Worm (Caenorhabditis elegans): ENCODE data around the gene F54E4.3.

Gene F54E4.3

ce11 chrX:14636712-14637111 lies 491 bp upstream of the F54E4.3 start:
- no peak for TF ChIP-seq unc-62 (GFP tag; optimal IDR thresholded peaks at IDR 0.05)

ce11 chrX:14633679-14634078 lies 2.5 kb downstream of the F54E4.3 start:
- no peak for TF ChIP-seq unc-62 (GFP tag; optimal IDR thresholded peaks at IDR 0.05)

ce11 chrX:14628816-14629215 lies 7.4 kb downstream of the F54E4.3 start, which contains the start of gene F54E4.2:
Gene F54E4.2 (minus strand): TSS chrX:14628916.
- TF ChIP-seq unc-62 (GFP tag; optimal IDR thresholded peaks at IDR 0.05) = no peak

ce11 chrX:14621207-14621606 lies 15.0 kb downstream of the F54E4.3 start:
- TF ChIP-seq unc-62 (GFP tag; optimal IDR thresholded peaks at IDR 0.05) = no peak

ce11 chrX:14611074-14611473 lies 25.1 kb downstream of the F54E4.3 start, which contains the start of gene rbc-1:
Gene rbc-1 (plus strand): TSS chrX:14611374.
- no peak for TF ChIP-seq unc-62 (GFP tag; optimal IDR thresholded peaks at IDR 0.05)

- no peak for TF ChIP-seq unc-62 (GFP tag; optimal IDR thresholded peaks at IDR 0.05)
Measured at ce11 chrX:14610093-14610763, 26.0 kb downstream of the F54E4.3 start.

ce11 chrX:14607770-14608169 lies 28.5 kb downstream of the F54E4.3 start:
- TF ChIP-seq unc-62 (GFP tag; optimal IDR thresholded peaks at IDR 0.05) = no peak

- no peak for TF ChIP-seq unc-62 (GFP tag; optimal IDR thresholded peaks at IDR 0.05)
Measured at ce11 chrX:14602676-14603075, 33.5 kb downstream of the F54E4.3 start, which contains the start of gene eor-2. Gene eor-2 (plus strand): TSS chrX:14603017.

ce11 chrX:14599245-14599644 lies 37.0 kb downstream of the F54E4.3 start, which contains the start of gene C44H4.6:
Gene C44H4.6 (minus strand): TSS chrX:14599345.
- no peak for TF ChIP-seq unc-62 (GFP tag; optimal IDR thresholded peaks at IDR 0.05)

- no peak for TF ChIP-seq unc-62 (GFP tag; optimal IDR thresholded peaks at IDR 0.05)
Measured at ce11 chrX:14594825-14595224, 41.4 kb downstream of the F54E4.3 start, which contains the start of gene C44H4.8. Gene C44H4.8 (plus strand): TSS chrX:14595125.

- TF ChIP-seq unc-62 (GFP tag; optimal IDR thresholded peaks at IDR 0.05) = no peak
Measured at ce11 chrX:14593206-14593605, 43.0 kb downstream of the F54E4.3 start.

ce11 chrX:14589051-14589736 lies 47.0 kb downstream of the F54E4.3 start, which contains the start of the genes C44H4.4 and tap-1:
Gene C44H4.4 (minus strand): TSS chrX:14589101.
Gene tap-1 (plus strand): TSS chrX:14589624.
- no peak for TF ChIP-seq unc-62 (GFP tag; optimal IDR thresholded peaks at IDR 0.05)

ce11 chrX:14584335-14584734 lies 51.9 kb downstream of the F54E4.3 start:
- TF ChIP-seq unc-62 (GFP tag; optimal IDR thresholded peaks at IDR 0.05) = no peak

All from whole organism, dauer.